Worm (Caenorhabditis elegans): ENCODE data around the gene trap-3.

trap-3 gene

ce11 chrIV:2408437-2408836, 19.2 kb downstream of the trap-3 start (continued):
- TF ChIP-seq ceh-24 (tag; optimal IDR thresholded peaks at IDR 0.05), result peak; percentile 52
- TF ChIP-seq K09A11.1 (tag; optimal IDR thresholded peaks at IDR 0.05; ENCODE audit: insufficient read depth), result peak; percentile 85
- peak; percentile 70 for TF ChIP-seq ceh-48 (tag; optimal IDR thresholded peaks at IDR 0.05)
- TF ChIP-seq hlh-8 (tag; optimal IDR thresholded peaks at IDR 0.05), result peak; percentile 88
- peak; percentile 94 for TF ChIP-seq tbx-2 (tag; optimal IDR thresholded peaks at IDR 0.05)
- TF ChIP-seq ceh-6 (GFP tag; optimal IDR thresholded peaks at IDR 0.05), result peak; percentile 86
- peak; percentile 89 for TF ChIP-seq ceh-14 (tag; optimal IDR thresholded peaks at IDR 0.05)
- peak; percentile 72 for TF ChIP-seq odd-2 (tag; optimal IDR thresholded peaks at IDR 0.05)
- TF ChIP-seq ceh-34 (tag; optimal IDR thresholded peaks at IDR 0.05), result peak; percentile 89
- peak; percentile 73 for TF ChIP-seq lin-11 (tag; optimal IDR thresholded peaks at IDR 0.05)
- no peak for TF ChIP-seq unc-55 (GFP tag; optimal IDR thresholded peaks at IDR 0.05)
- peak; percentile 76 for TF ChIP-seq Y22D7AL.16 (tag; optimal IDR thresholded peaks at IDR 0.05)
- peak; percentile 66 for TF ChIP-seq mec-3 (tag; optimal IDR thresholded peaks at IDR 0.05; ENCODE audit: borderline replicate concordance)
- peak; percentile 85 for TF ChIP-seq nfya-1 (tag; optimal IDR thresholded peaks at IDR 0.05)
- peak; percentile 83 for TF ChIP-seq pqm-1 (tag; optimal IDR thresholded peaks at IDR 0.05)
- TF ChIP-seq madf-2 (tag; optimal IDR thresholded peaks at IDR 0.05), result peak; percentile 77
- peak; percentile 83 for TF ChIP-seq ceh-30 (tag; optimal IDR thresholded peaks at IDR 0.05)
- TF ChIP-seq ama-1 (optimal IDR thresholded peaks at IDR 0.05), result no peak
- peak; percentile 83 for TF ChIP-seq K02D7.2 (tag; optimal IDR thresholded peaks at IDR 0.05)
- peak; percentile 58 for TF ChIP-seq pros-1 (tag; optimal IDR thresholded peaks at IDR 0.05)
- TF ChIP-seq dmd-4 (tag; optimal IDR thresholded peaks at IDR 0.05; ENCODE audit: borderline replicate concordance), result peak; percentile 80
- TF ChIP-seq elt-4 (tag; optimal IDR thresholded peaks at IDR 0.05), result no peak
- peak; percentile 74 for TF ChIP-seq ceh-2 (tag; optimal IDR thresholded peaks at IDR 0.05)
- peak; percentile 85 for TF ChIP-seq fkh-6 (tag; optimal IDR thresholded peaks at IDR 0.05)
- peak; percentile 94 for TF ChIP-seq eyg-1 (tag; optimal IDR thresholded peaks at IDR 0.05)
- peak; percentile 85 for TF ChIP-seq ztf-16 (tag; optimal IDR thresholded peaks at IDR 0.05)
- peak; percentile 67 for TF ChIP-seq ahr-1 (tag; optimal IDR thresholded peaks at IDR 0.05)
- TF ChIP-seq lim-6 (tag; optimal IDR thresholded peaks at IDR 0.05), result peak; percentile 71
- TF ChIP-seq syd-9 (tag; optimal IDR thresholded peaks at IDR 0.05), result peak; percentile 88
- TF ChIP-seq unc-86 (tag; optimal IDR thresholded peaks at IDR 0.05), result peak; percentile 87
- peak; percentile 75 for TF ChIP-seq nhr-232 (tag; optimal IDR thresholded peaks at IDR 0.05)
- peak; percentile 61 for TF ChIP-seq tbx-7 (tag; optimal IDR thresholded peaks at IDR 0.05)
- peak; percentile 82 for TF ChIP-seq hlh-13 (GFP tag; optimal IDR thresholded peaks at IDR 0.05)
- TF ChIP-seq ceh-31 (tag; optimal IDR thresholded peaks at IDR 0.05), result peak; percentile 89
- TF ChIP-seq ceh-18 (tag; optimal IDR thresholded peaks at IDR 0.05), result peak; percentile 94
- peak; percentile 53 for TF ChIP-seq pag-3 (tag; optimal IDR thresholded peaks at IDR 0.05; ENCODE audit: borderline replicate concordance)
- peak; percentile 76 for TF ChIP-seq pat-9 (tag; optimal IDR thresholded peaks at IDR 0.05)
- TF ChIP-seq fax-1 (tag; optimal IDR thresholded peaks at IDR 0.05), result peak; percentile 81
- peak; percentile 85 for TF ChIP-seq unc-3 (GFP tag; conservative IDR thresholded peaks at IDR 0.05)
- TF ChIP-seq unc-3 (tag; optimal IDR thresholded peaks at IDR 0.05), result peak; percentile 79
- peak; percentile 85 for TF ChIP-seq gmeb-2 (tag; optimal IDR thresholded peaks at IDR 0.05)
- TF ChIP-seq ceh-9 (tag; optimal IDR thresholded peaks at IDR 0.05), result peak; percentile 1
- peak; percentile 72 for TF ChIP-seq hlh-15 (tag; optimal IDR thresholded peaks at IDR 0.05)
- peak; percentile 63 for TF ChIP-seq npax-4 (tag; optimal IDR thresholded peaks at IDR 0.05)
- peak; percentile 87 for TF ChIP-seq rnt-1 (tag; optimal IDR thresholded peaks at IDR 0.05)
- peak; percentile 43 for TF ChIP-seq ets-4 (tag; optimal IDR thresholded peaks at IDR 0.05)
- peak; percentile 89 for TF ChIP-seq dve-1 (tag; optimal IDR thresholded peaks at IDR 0.05)
- TF ChIP-seq ceh-22 (tag; optimal IDR thresholded peaks at IDR 0.05), result peak; percentile 61
- TF ChIP-seq elt-2 (tag; optimal IDR thresholded peaks at IDR 0.05), result peak; percentile 92
- TF ChIP-seq nhr-11 (tag; optimal IDR thresholded peaks at IDR 0.05), result no peak

Data from whole organism, late embryonic.